Worm (Caenorhabditis elegans) whole organism, L3 larva: ENCODE measurements around the gene H32C10.1.

Experiments
- R02D3.7 ChIP-seq: fragments of 150-350 bp; optimal IDR thresholded peaks from 2 replicates; lab custom pipeline; 2014; ENCODE audit warnings: missing biosample characterization, missing genetic modification characterization
- ZK546.5 ChIP-seq: sonication (generic microtip); optimal IDR thresholded peaks from 2 replicates; lab custom pipeline; 2017; ENCODE audit warnings: missing biosample characterization, missing genetic modification characterization
- aly-2 ChIP-seq: fragments of 150-350 bp; optimal IDR thresholded peaks from 2 replicates; lab custom pipeline; 2014; ENCODE audit warnings: missing biosample characterization, missing genetic modification characterization
- ama-1 ChIP-seq: fragments of 150-350 bp; optimal IDR thresholded peaks from 2 replicates; lab custom pipeline; 2018
- ceh-16 ChIP-seq: sonication (generic microtip); optimal IDR thresholded peaks from 2 replicates; lab custom pipeline; 2017; ENCODE audit warnings: missing biosample characterization, missing genetic modification characterization
- ceh-82 ChIP-seq: fragments of 150-350 bp; optimal IDR thresholded peaks from 2 replicates; lab custom pipeline; 2014; ENCODE audit warnings: missing biosample characterization, missing genetic modification characterization
- ceh-9 ChIP-seq: sonication (generic microtip); optimal IDR thresholded peaks from 2 replicates; lab custom pipeline; 2018; ENCODE audit warnings: missing biosample characterization, missing genetic modification characterization
- daf-12 ChIP-seq: fragments of 150-350 bp; optimal IDR thresholded peaks from 2 replicates; lab custom pipeline; 2014; ENCODE audit warnings: missing biosample characterization, missing genetic modification reagents, missing genetic modification characterization
- egl-27 ChIP-seq: sonication (generic microtip); optimal IDR thresholded peaks from 4 replicates; lab custom pipeline; 2017; ENCODE audit warnings: missing biosample characterization, missing genetic modification reagents, missing genetic modification characterization
- egl-5 ChIP-seq: fragments of 150-350 bp; optimal IDR thresholded peaks from 2 replicates; lab custom pipeline; 2017; ENCODE audit warnings: missing biosample characterization, missing genetic modification reagents, missing genetic modification characterization, inconsistent platforms
- elt-1 ChIP-seq: fragments of 150-350 bp; optimal IDR thresholded peaks from 2 replicates; lab custom pipeline; 2014; ENCODE audit warnings: missing biosample characterization, missing genetic modification characterization
- elt-2 ChIP-seq: sonication (generic microtip); optimal IDR thresholded peaks from 2 replicates; lab custom pipeline; 2016; ENCODE audit warnings: missing genetic modification reagents, mild to moderate bottlenecking, missing genetic modification characterization, missing compliant biosample characterization
- eor-1 ChIP-seq, 2 experiments: fragments of 150-350 bp; optimal IDR thresholded peaks; 2 replicates each; lab custom pipeline; 2014 to 2018; ENCODE audit warnings: missing biosample characterization in 2 of 2, missing genetic modification characterization in 2 of 2
- fkh-10 ChIP-seq: sonication (generic microtip); optimal IDR thresholded peaks from 2 replicates; lab custom pipeline; 2017; ENCODE audit warnings: missing biosample characterization, missing genetic modification reagents, missing genetic modification characterization
- fkh-2 ChIP-seq: fragments of 150-350 bp; optimal IDR thresholded peaks from 2 replicates; lab custom pipeline; 2014; ENCODE audit warnings: missing biosample characterization, missing genetic modification reagents, missing genetic modification characterization
- fos-1 ChIP-seq: fragments of 150-350 bp; optimal IDR thresholded peaks from 2 replicates; lab custom pipeline; 2014; ENCODE audit warnings: missing biosample characterization, missing genetic modification characterization
- hmg-11 ChIP-seq: sonication (generic microtip); optimal IDR thresholded peaks from 2 replicates; lab custom pipeline; 2016; ENCODE audit warnings: missing genetic modification characterization, missing compliant biosample characterization
- jun-1 ChIP-seq: fragments of 150-350 bp; optimal IDR thresholded peaks from 2 replicates; lab custom pipeline; 2014; ENCODE audit warnings: missing biosample characterization, missing genetic modification reagents, missing genetic modification characterization
- lin-15B ChIP-seq: fragments of 150-350 bp; optimal IDR thresholded peaks from 2 replicates; lab custom pipeline; 2014; ENCODE audit warnings: missing biosample characterization, missing genetic modification characterization
- lin-39 ChIP-seq: fragments of 150-350 bp; optimal IDR thresholded peaks from 2 replicates; lab custom pipeline; 2018; ENCODE audit warnings: missing biosample characterization, missing genetic modification reagents, missing genetic modification characterization
- mdl-1 ChIP-seq: fragments of 150-350 bp; optimal IDR thresholded peaks from 2 replicates; lab custom pipeline; 2014; ENCODE audit warnings: missing biosample characterization, missing genetic modification characterization
- mml-1 ChIP-seq: fragments of 150-350 bp; sonication (generic microtip); optimal IDR thresholded peaks from 3 replicates; lab custom pipeline; 2014; ENCODE audit warnings: missing biosample characterization, missing genetic modification characterization
- nfya-1 ChIP-seq: sonication (generic microtip); optimal IDR thresholded peaks from 2 replicates; lab custom pipeline; 2017; ENCODE audit warnings: missing genetic modification characterization, mild to moderate bottlenecking, missing compliant biosample characterization, antibody characterized with exemption, moderate library complexity; ENCODE audit not compliant: insufficient read depth
- nhr-237 ChIP-seq: fragments of 150-350 bp; optimal IDR thresholded peaks from 2 replicates; lab custom pipeline; 2014; ENCODE audit warnings: missing biosample characterization, missing genetic modification characterization
- nhr-28 ChIP-seq: fragments of 150-350 bp; optimal IDR thresholded peaks from 2 replicates; lab custom pipeline; 2014; ENCODE audit warnings: missing biosample characterization, missing genetic modification characterization
- nhr-43 ChIP-seq: sonication (generic microtip); optimal IDR thresholded peaks from 2 replicates; lab custom pipeline; 2016; ENCODE audit warnings: mild to moderate bottlenecking, missing genetic modification characterization, missing compliant biosample characterization; ENCODE audit not compliant: poor library complexity, severe bottlenecking
- pha-4 ChIP-seq: fragments of 150-350 bp; optimal IDR thresholded peaks from 2 replicates; lab custom pipeline; 2014; ENCODE audit warnings: missing biosample characterization, missing genetic modification reagents, missing genetic modification characterization
- pqm-1 ChIP-seq: fragments of 150-350 bp; optimal IDR thresholded peaks from 2 replicates; lab custom pipeline; 2017; ENCODE audit warnings: missing biosample characterization, missing genetic modification characterization, inconsistent platforms
- sea-2 ChIP-seq: fragments of 150-350 bp; sonication (generic microtip); optimal IDR thresholded peaks from 4 replicates; lab custom pipeline; 2014; ENCODE audit warnings: missing biosample characterization, missing genetic modification reagents, missing genetic modification characterization
- tbx-2 ChIP-seq: sonication (generic microtip); optimal IDR thresholded peaks from 2 replicates; lab custom pipeline; 2016; ENCODE audit warnings: mild to moderate bottlenecking, missing genetic modification characterization, missing compliant biosample characterization
- unc-39 ChIP-seq: sonication (generic microtip); optimal IDR thresholded peaks from 4 replicates; lab custom pipeline; 2017; ENCODE audit warnings: missing biosample characterization, missing genetic modification characterization
- unc-62 ChIP-seq: fragments of 150-350 bp; sonication (generic microtip); optimal IDR thresholded peaks from 4 replicates; lab custom pipeline; 2014; ENCODE audit warnings: missing biosample characterization, missing genetic modification reagents, missing genetic modification characterization
- ztf-4 ChIP-seq: fragments of 150-350 bp; optimal IDR thresholded peaks from 2 replicates; lab custom pipeline; 2014; ENCODE audit warnings: missing biosample characterization, missing genetic modification characterization

The H32C10.1 gene

ce11 chrIV:5973947-5974495 is 39.9 kb downstream of the H32C10.1 start:
- TF ChIP-seq lin-15B (tag; lab: Kevin White, UChicago) (peak; percentile 10), hmg-11 (tag; lab: Kevin White, UChicago) (peak; percentile 60), pha-4 (no peak), ceh-82 (no peak), lin-39 (peak; percentile 28), nfya-1 (tag; lab: Kevin White, UChicago) (peak; percentile 92), fkh-10 (GFP tag; lab: Kevin White, UChicago) (peak; percentile 14)

ce11 chrIV:5975202-5975601 is 41.1 kb downstream of the H32C10.1 start, which contains the start of gene unc-44:
Gene unc-44 (plus strand): TSS chrIV:5975557.
- no peak for TF ChIP-seq ztf-4
- TF ChIP-seq ceh-82 = no peak

ce11 chrIV:5977276-5977675 is 43.1 kb downstream of the H32C10.1 start:
- peak; percentile 19 for TF ChIP-seq nfya-1 (tag; lab: Kevin White, UChicago)
- no peak for TF ChIP-seq tbx-2 (tag; lab: Kevin White, UChicago)
- no peak for TF ChIP-seq egl-27 (tag; lab: Kevin White, UChicago)
- peak; percentile 55 for TF ChIP-seq lin-39
- TF ChIP-seq mml-1 (tag; lab: Kevin White, UChicago) = no peak
- TF ChIP-seq, all 47 proteins: peak for 2

DNA sequence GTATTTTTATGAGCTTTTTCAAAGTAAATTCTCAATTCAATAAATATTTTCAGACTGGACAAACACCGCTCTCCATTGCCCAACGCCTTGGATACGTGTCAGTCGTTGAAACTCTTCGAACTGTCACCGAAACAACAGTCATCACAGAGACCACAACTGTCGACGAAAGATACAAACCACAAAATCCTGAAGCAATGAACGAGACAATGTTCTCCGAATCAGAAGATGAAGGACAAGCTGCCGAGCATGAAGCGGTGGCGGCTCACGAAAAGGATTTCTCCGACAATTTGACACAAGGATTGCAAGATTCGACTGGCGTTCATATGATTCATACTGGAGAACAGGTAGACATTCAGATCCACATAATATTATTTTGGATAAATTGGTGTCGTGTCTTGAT is 45.7 kb downstream of the H32C10.1 start:
- TF ChIP-seq nhr-28 = no peak
- no peak for TF ChIP-seq sea-2 (GFP tag; lab: Kevin White, UChicago)
- no peak for TF ChIP-seq egl-5
- no peak for TF ChIP-seq ZK546.5 (tag; lab: Kevin White, UChicago)
- TF ChIP-seq eor-1 (tag; optimal IDR thresholded peaks at IDR 0.05; lab: Kevin White, UChicago) = no peak
- no peak for TF ChIP-seq unc-62

ce11 chrIV:5983191-5983590 is 49.0 kb downstream of the H32C10.1 start:
- TF ChIP-seq fos-1 (tag; lab: Kevin White, UChicago) (no peak), elt-2 (tag; lab: Kevin White, UChicago) (no peak), unc-39 (no peak), nhr-43 (tag; lab: Kevin White, UChicago) (no peak), R02D3.7 (tag; lab: Kevin White, UChicago) (no peak), elt-1 (no peak), pqm-1 (tag; lab: Kevin White, UChicago) (no peak), unc-62 (no peak), jun-1 (no peak), mdl-1 (tag; lab: Kevin White, UChicago) (no peak), ama-1 (no peak), egl-27 (tag; lab: Kevin White, UChicago) (no peak), ceh-82 (no peak)

- TF ChIP-seq lin-39 (peak; percentile 8), jun-1 (no peak)
These were observed 51.3 kb downstream of the H32C10.1 start for ce11 chrIV:5985422-5985821.

- TF ChIP-seq aly-2 (tag; lab: Kevin White, UChicago) = peak; percentile 1
- peak; percentile 39 for TF ChIP-seq ama-1
- no peak for TF ChIP-seq nhr-43 (tag; lab: Kevin White, UChicago)
These were observed 51.7 kb downstream of the H32C10.1 start for ce11 chrIV:5985823-5986222.

- TF ChIP-seq daf-12 (tag; lab: Kevin White, UChicago) (no peak), mdl-1 (tag; lab: Kevin White, UChicago) (no peak), nhr-237 (tag; lab: Kevin White, UChicago) (no peak), fkh-2 (tag; lab: Kevin White, UChicago) (no peak), pqm-1 (tag; lab: Kevin White, UChicago) (no peak), unc-62 (no peak), hmg-11 (tag; lab: Kevin White, UChicago) (no peak), ceh-16 (tag; lab: Kevin White, UChicago) (no peak), elt-1 (no peak), ama-1 (no peak), fkh-10 (GFP tag; lab: Kevin White, UChicago) (no peak), ceh-9 (no peak)
These were observed 52.7 kb downstream of the H32C10.1 start for ce11 chrIV:5986829-5987228.
